Fruit fly (Drosophila melanogaster): Measurements from ENCODE around the gene CG46310.

The CG46310 gene

dm6 chr3R:23167507-23168324 is 6.0 kb upstream of the CG46310 start, which contains the start of gene Irk1:
Gene Irk1 (plus strand): TSS chr3R:23168317.
- peak; percentile 60 to 70 for TF ChIP-seq CTCF (optimal IDR thresholded peaks at IDR 0.05)
- no peak for TF ChIP-seq CG8478 (optimal IDR thresholded peaks at IDR 0.05)

- no peak for TF ChIP-seq CTCF (optimal IDR thresholded peaks at IDR 0.05)
- TF ChIP-seq CG8478 (optimal IDR thresholded peaks at IDR 0.05), result no peak
Observed at dm6 chr3R:23170335-23170734, 3.3 kb upstream of the CG46310 start.

dm6 chr3R:23171867-23172266 is 1.8 kb upstream of the CG46310 start:
- TF ChIP-seq CTCF (optimal IDR thresholded peaks at IDR 0.05) (no peak), CG8478 (optimal IDR thresholded peaks at IDR 0.05) (no peak)

dm6 chr3R:23174739-23175138 is 1.1 kb downstream of the CG46310 start:
- no peak for TF ChIP-seq CG8478 (optimal IDR thresholded peaks at IDR 0.05)
- TF ChIP-seq CTCF (optimal IDR thresholded peaks at IDR 0.05), result no peak

dm6 chr3R:23175376-23175775 is 1.7 kb downstream of the CG46310 start:
- TF ChIP-seq CG8478 (optimal IDR thresholded peaks at IDR 0.05) (no peak), CTCF (optimal IDR thresholded peaks at IDR 0.05) (no peak)

dm6 chr3R:23176445-23177087 is 2.9 kb downstream of the CG46310 start:
- TF ChIP-seq CG8478 (optimal IDR thresholded peaks at IDR 0.05) (no peak), CTCF (optimal IDR thresholded peaks at IDR 0.05) (no peak)

dm6 chr3R:23177457-23177856 is 3.8 kb downstream of the CG46310 start:
- TF ChIP-seq CTCF (optimal IDR thresholded peaks at IDR 0.05) (no peak), CG8478 (optimal IDR thresholded peaks at IDR 0.05) (no peak)

dm6 chr3R:23178052-23178591 is 4.4 kb downstream of the CG46310 start:
- TF ChIP-seq CG8478 (optimal IDR thresholded peaks at IDR 0.05) (no peak), CTCF (optimal IDR thresholded peaks at IDR 0.05) (no peak)

dm6 chr3R:23179336-23179735 is 5.7 kb downstream of the CG46310 start:
- no peak for TF ChIP-seq CTCF (optimal IDR thresholded peaks at IDR 0.05)
- no peak for TF ChIP-seq CG8478 (optimal IDR thresholded peaks at IDR 0.05)

- TF ChIP-seq CTCF (optimal IDR thresholded peaks at IDR 0.05) (no peak), CG8478 (optimal IDR thresholded peaks at IDR 0.05) (no peak)
Observed at dm6 chr3R:23180980-23181630, 7.4 kb downstream of the CG46310 start.

- no peak for TF ChIP-seq CG8478 (optimal IDR thresholded peaks at IDR 0.05)
- TF ChIP-seq CTCF (optimal IDR thresholded peaks at IDR 0.05), result no peak
Observed at dm6 chr3R:23181714-23182337, 8.2 kb downstream of the CG46310 start.

- no peak for TF ChIP-seq CG8478 (optimal IDR thresholded peaks at IDR 0.05)
- no peak for TF ChIP-seq CTCF (optimal IDR thresholded peaks at IDR 0.05)
Observed at dm6 chr3R:23189143-23189957, 15.7 kb downstream of the CG46310 start.

dm6 chr3R:23189958-23190900 is 16.6 kb downstream of the CG46310 start:
- TF ChIP-seq CTCF (optimal IDR thresholded peaks at IDR 0.05) (no peak), CG8478 (optimal IDR thresholded peaks at IDR 0.05) (no peak)

Data from S2 (cell line).